Worm (Caenorhabditis elegans) whole organism, L1 larva: ENCODE results near the gene C01G5.25.
A peak's percentile ranks its signal among the peaks of the same experiment; 100 is the strongest.

Source experiments
- aly-2 ChIP-seq: fragments of 150-350 bp; optimal IDR thresholded peaks from 2 replicates; lab custom pipeline; 2014; ENCODE audit warnings: missing biosample characterization, missing genetic modification characterization
- efl-1 ChIP-seq, 4 experiments: fragments of 150-350 bp; optimal IDR thresholded peaks in 3 of 4; peaks in 1 of 4; 1 replicate in 1 of 4; 2 replicates in 3 of 4; lab custom pipeline; 2014; ENCODE audit warnings: missing biosample characterization in 2 of 4, missing genetic modification characterization in 2 of 4, missing genetic modification reagents in 2 of 4
- ets-5 ChIP-seq: fragments of 200-800 bp; sonication (Bioruptor generic); IDR thresholded peaks from 2 replicates; pipeline ENCODE4 v1.3.6; 2022; ENCODE audit warnings: missing genetic modification characterization, missing compliant biosample characterization
- lir-3 ChIP-seq: sonication (generic microtip); optimal IDR thresholded peaks from 2 replicates; lab custom pipeline; 2016; ENCODE audit warnings: mild to moderate bottlenecking, missing genetic modification characterization, moderate library complexity, missing compliant biosample characterization; ENCODE audit not compliant: poor library complexity
- mdl-1 ChIP-seq, 2 experiments: fragments of 150-350 bp; optimal IDR thresholded peaks; 2 replicates each; lab custom pipeline; 2014 to 2017; ENCODE audit warnings: missing biosample characterization in 2 of 2, missing genetic modification characterization in 2 of 2, inconsistent platforms in 1 of 2
- nhr-12 ChIP-seq: sonication (generic microtip); optimal IDR thresholded peaks from 2 replicates; lab custom pipeline; 2017; ENCODE audit warnings: missing biosample characterization, missing genetic modification characterization
- nhr-237 ChIP-seq: fragments of 150-350 bp; optimal IDR thresholded peaks from 2 replicates; lab custom pipeline; 2014; ENCODE audit warnings: missing biosample characterization, missing genetic modification characterization
- nhr-90 ChIP-seq: sonication (generic microtip); optimal IDR thresholded peaks from 2 replicates; lab custom pipeline; 2016; ENCODE audit warnings: mild to moderate bottlenecking, missing genetic modification characterization, missing compliant biosample characterization; ENCODE audit not compliant: poor library complexity
- sptf-1 ChIP-seq: fragments of 150-350 bp; optimal IDR thresholded peaks from 2 replicates; lab custom pipeline; 2014; ENCODE audit warnings: missing biosample characterization, missing genetic modification characterization
- tbx-2 ChIP-seq: sonication (generic microtip); optimal IDR thresholded peaks from 2 replicates; lab custom pipeline; 2016; ENCODE audit warnings: missing genetic modification characterization, missing compliant biosample characterization

DNA sequence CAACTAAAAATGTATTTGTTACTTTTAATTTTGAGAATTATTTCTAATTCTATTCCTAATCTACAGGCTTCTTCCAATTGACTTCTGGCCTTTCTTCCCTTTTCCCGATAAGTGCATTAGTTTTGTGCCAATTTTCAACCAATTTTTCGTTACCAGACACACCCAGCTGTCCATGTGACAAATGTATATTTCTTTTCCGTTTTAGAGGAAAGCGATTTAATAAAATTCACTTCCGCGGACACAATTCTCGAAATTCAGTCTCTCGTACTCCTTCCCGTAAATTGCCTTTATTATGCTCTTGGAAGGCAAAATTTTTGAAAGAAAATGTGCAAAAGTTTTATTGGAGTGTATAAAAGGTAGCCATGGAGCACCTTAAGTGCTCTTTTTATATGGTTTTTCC, 1.5 kb downstream of the C01G5.25 start:
- TF ChIP-seq aly-2 (tag; lab: Kevin White, UChicago) (no peak), nhr-12 (tag; lab: Kevin White, UChicago) (no peak), lir-3 (tag; lab: Kevin White, UChicago) (no peak), ets-5 (GFP tag; lab: Robert Waterston, UW) (no peak), tbx-2 (tag; lab: Kevin White, UChicago) (no peak), sptf-1 (tag; lab: Kevin White, UChicago) (no peak), efl-1 (optimal IDR thresholded peaks at IDR 0.05; lab: Kevin White, UChicago) (peak in 1 of 2 experiments; percentile 12), efl-1 (GFP tag; optimal IDR thresholded peaks at IDR 0.05 in 1 of 2; lab: Kevin White, UChicago) (no peak), mdl-1 (tag; optimal IDR thresholded peaks at IDR 0.05; lab: Kevin White, UChicago) (no peak), nhr-237 (no peak), nhr-90 (tag; lab: Kevin White, UChicago) (no peak)
